Fruit fly (Drosophila melanogaster) whole organism, embryonic: ENCODE measurements around the gene CG15221.
A peak's percentile ranks its signal among the peaks of the same experiment; 100 is the strongest.

Source experiments
- ATbp ChIP-seq: fragments of 200-800 bp; sonication (Bioruptor generic); optimal IDR thresholded peaks from 2 replicates; lab custom pipeline; 2017; ENCODE audit warnings: missing biosample characterization, mild to moderate bottlenecking, missing genetic modification characterization, missing genetic modification reagents
- Bgb ChIP-seq: fragments of 200-800 bp; sonication (Bioruptor generic); IDR thresholded peaks from 2 replicates; pipeline ENCODE4 v1.3.6; 2022; ENCODE audit warnings: missing biosample characterization, missing genetic modification characterization; ENCODE audit not compliant: partially characterized antibody
- CG10274 ChIP-seq: fragments of 200-800 bp; sonication (Bioruptor generic); optimal IDR thresholded peaks from 3 replicates; lab custom pipeline; 2017; ENCODE audit warnings: missing biosample characterization, mild to moderate bottlenecking, missing genetic modification characterization
- CG10565 ChIP-seq: fragments of 200-800 bp; sonication (Bioruptor generic); optimal IDR thresholded peaks from 3 replicates; lab custom pipeline; 2016; ENCODE audit warnings: missing biosample characterization, mild to moderate bottlenecking, missing genetic modification characterization
- CG14014 ChIP-seq: fragments of 200-800 bp; sonication (Bioruptor generic); IDR thresholded peaks from 2 replicates; pipeline ENCODE4 v1.3.6; 2022; ENCODE audit warnings: missing biosample characterization, missing genetic modification characterization
- CG14965 ChIP-seq: fragments of 200-800 bp; sonication (Bioruptor generic); optimal IDR thresholded peaks from 2 replicates; lab custom pipeline; 2016; ENCODE audit warnings: missing biosample characterization, missing genetic modification characterization, borderline replicate concordance
- CG16813 ChIP-seq: fragments of 200-800 bp; sonication (Bioruptor generic); IDR thresholded peaks from 3 replicates; pipeline ENCODE4 v1.3.6; 2022; ENCODE audit warnings: missing biosample characterization, missing genetic modification characterization; ENCODE audit not compliant: partially characterized antibody
- CG2116 ChIP-seq: fragments of 200-800 bp; sonication (Bioruptor generic); optimal IDR thresholded peaks from 3 replicates; lab custom pipeline; 2018; ENCODE audit warnings: missing biosample characterization, mild to moderate bottlenecking, missing genetic modification characterization
- CG2875 ChIP-seq: fragments of 200-800 bp; sonication (Bioruptor generic); optimal IDR thresholded peaks from 2 replicates; lab custom pipeline; 2017; ENCODE audit warnings: missing biosample characterization, mild to moderate bottlenecking, missing genetic modification characterization, missing genetic modification reagents
- CG32767 ChIP-seq: fragments of 200-800 bp; sonication (Bioruptor generic); IDR thresholded peaks from 2 replicates; pipeline ENCODE4 v1.3.6; 2022; ENCODE audit warnings: missing biosample characterization, missing genetic modification characterization
- CG32772 ChIP-seq: fragments of 200-800 bp; sonication (Bioruptor generic); IDR thresholded peaks from 2 replicates; pipeline ENCODE4 v1.3.6; 2022; ENCODE audit warnings: missing biosample characterization, missing genetic modification characterization
- CG3838 ChIP-seq: fragments of 200-800 bp; sonication (Bioruptor generic); optimal IDR thresholded peaks from 3 replicates; lab custom pipeline; 2016; ENCODE audit warnings: missing biosample characterization, missing genetic modification characterization
- CG6272 ChIP-seq: fragments of 200-800 bp; sonication (Bioruptor generic); IDR thresholded peaks from 2 replicates; pipeline ENCODE4 v1.3.6; 2022; ENCODE audit warnings: missing biosample characterization, missing genetic modification characterization
- CG6683 ChIP-seq: fragments of 200-800 bp; sonication (Bioruptor generic); optimal IDR thresholded peaks from 2 replicates; lab custom pipeline; 2017; ENCODE audit warnings: missing biosample characterization, mild to moderate bottlenecking, missing genetic modification characterization, missing genetic modification reagents
- CG8478 ChIP-seq: fragments of >200 bp; optimal IDR thresholded peaks from 2 replicates; lab custom pipeline; 2018
- CG9437 ChIP-seq: fragments of 200-800 bp; sonication (Bioruptor generic); optimal IDR thresholded peaks from 2 replicates; lab custom pipeline; 2018; ENCODE audit warnings: missing biosample characterization, mild to moderate bottlenecking, missing genetic modification characterization
- CG9817 ChIP-seq: fragments of 200-800 bp; sonication (Bioruptor generic); optimal IDR thresholded peaks from 2 replicates; lab custom pipeline; 2018; ENCODE audit warnings: missing biosample characterization, mild to moderate bottlenecking, missing genetic modification characterization, moderate library complexity
- Dll ChIP-seq: fragments of 200-800 bp; sonication (Bioruptor generic); IDR thresholded peaks from 4 replicates; pipeline ENCODE4 v1.3.6; 2022; ENCODE audit warnings: missing biosample characterization, missing genetic modification characterization; ENCODE audit not compliant: partially characterized antibody
- Doc2 ChIP-seq: fragments of 200-800 bp; sonication (Bioruptor generic); IDR thresholded peaks from 2 replicates; pipeline ENCODE4 v1.3.6; 2022; ENCODE audit warnings: missing biosample characterization, missing genetic modification characterization
- Gsc ChIP-seq: fragments of 200-800 bp; sonication (Bioruptor generic); IDR thresholded peaks from 2 replicates; pipeline ENCODE4 v1.3.6; 2022; ENCODE audit warnings: missing biosample characterization, missing genetic modification characterization
- HLH4C ChIP-seq: fragments of 200-800 bp; sonication (Bioruptor generic); IDR thresholded peaks from 3 replicates; pipeline ENCODE4 v1.3.6; 2022; ENCODE audit warnings: missing biosample characterization, missing genetic modification characterization; ENCODE audit not compliant: partially characterized antibody
- HLH54F ChIP-seq: fragments of 200-800 bp; sonication (Bioruptor generic); optimal IDR thresholded peaks from 3 replicates; lab custom pipeline; 2016; ENCODE audit warnings: missing biosample characterization, missing genetic modification characterization
- Hey ChIP-seq: fragments of 200-800 bp; sonication (Bioruptor generic); optimal IDR thresholded peaks from 3 replicates; lab custom pipeline; 2018; ENCODE audit warnings: missing biosample characterization, mild to moderate bottlenecking, missing genetic modification characterization
- Hr3 ChIP-seq: fragments of 200-800 bp; sonication (Bioruptor generic); optimal IDR thresholded peaks from 3 replicates; lab custom pipeline; 2016; ENCODE audit warnings: missing biosample characterization, missing genetic modification characterization
- Hr51 ChIP-seq, 2 experiments: fragments of 200-800 bp; sonication (Bioruptor generic); optimal IDR thresholded peaks; 2 replicates in 1 of 2; 3 replicates in 1 of 2; lab custom pipeline; 2016 to 2018; ENCODE audit warnings: missing biosample characterization in 2 of 2, missing genetic modification characterization in 2 of 2, mild to moderate bottlenecking in 1 of 2, moderate library complexity in 1 of 2
- PHDP ChIP-seq: fragments of 200-800 bp; sonication (Bioruptor generic); optimal IDR thresholded peaks from 3 replicates; lab custom pipeline; 2018; ENCODE audit warnings: missing biosample characterization, mild to moderate bottlenecking, missing genetic modification characterization, moderate library complexity
- Scr ChIP-seq: fragments of 200-800 bp; sonication (Bioruptor generic); IDR thresholded peaks from 2 replicates; pipeline ENCODE4 v1.3.6; 2022; ENCODE audit warnings: missing biosample characterization, missing genetic modification characterization; ENCODE audit not compliant: partially characterized antibody
- Sin3A ChIP-seq: fragments of >200 bp; optimal IDR thresholded peaks from 2 replicates; lab custom pipeline; 2018
- Stat92E ChIP-seq, 3 experiments: fragments of >200 bp in 2 of 3; fragments of 200-800 bp in 1 of 3; sonication (Bioruptor generic) in 1 of 3; optimal IDR thresholded peaks; 2 replicates each; lab custom pipeline; 2017 to 2019; ENCODE audit warnings: missing biosample characterization in 3 of 3, missing genetic modification characterization in 3 of 3, mild to moderate bottlenecking in 1 of 3, moderate library complexity in 1 of 3
- Vsx1 ChIP-seq: fragments of 200-800 bp; sonication (Bioruptor generic); optimal IDR thresholded peaks from 2 replicates; lab custom pipeline; 2017; ENCODE audit warnings: missing biosample characterization, mild to moderate bottlenecking, missing genetic modification characterization, missing genetic modification reagents
- amos ChIP-seq: fragments of 200-800 bp; sonication (Bioruptor generic); IDR thresholded peaks from 2 replicates; pipeline ENCODE4 v1.3.6; 2022; ENCODE audit warnings: missing biosample characterization, missing genetic modification characterization; ENCODE audit not compliant: partially characterized antibody
- cato ChIP-seq: fragments of 200-800 bp; sonication (Bioruptor generic); optimal IDR thresholded peaks from 2 replicates; lab custom pipeline; 2016; ENCODE audit warnings: missing biosample characterization, missing genetic modification characterization, borderline replicate concordance
- croc ChIP-seq: fragments of 200-800 bp; sonication (Bioruptor generic); conservative IDR thresholded peaks from 3 replicates; pipeline ENCODE4 v1.3.6; 2022; ENCODE audit warnings: missing biosample characterization, missing genetic modification characterization
- danr ChIP-seq: fragments of 200-800 bp; sonication (Bioruptor generic); IDR thresholded peaks from 2 replicates; pipeline ENCODE4 v1.3.6; 2022; ENCODE audit warnings: missing biosample characterization, missing genetic modification characterization
- dimm ChIP-seq: fragments of 200-800 bp; sonication (Bioruptor generic); IDR thresholded peaks from 2 replicates; pipeline ENCODE4 v1.3.6; 2022; ENCODE audit warnings: missing biosample characterization, missing genetic modification characterization
- disco-r ChIP-seq: fragments of 200-800 bp; sonication (Bioruptor generic); optimal IDR thresholded peaks from 2 replicates; lab custom pipeline; 2016; ENCODE audit warnings: missing biosample characterization, missing genetic modification characterization
- fd102C ChIP-seq: fragments of 200-800 bp; sonication (Bioruptor generic); optimal IDR thresholded peaks from 2 replicates; lab custom pipeline; 2018; ENCODE audit warnings: missing biosample characterization, mild to moderate bottlenecking, missing genetic modification characterization, moderate library complexity
- fd96Cb ChIP-seq: fragments of 200-800 bp; sonication (Bioruptor generic); optimal IDR thresholded peaks from 2 replicates; lab custom pipeline; 2018; ENCODE audit warnings: missing biosample characterization, mild to moderate bottlenecking, missing genetic modification characterization, moderate library complexity
- grn ChIP-seq: fragments of 200-800 bp; sonication (Bioruptor generic); optimal IDR thresholded peaks from 3 replicates; lab custom pipeline; 2017; ENCODE audit warnings: missing biosample characterization, missing genetic modification characterization
- nerfin-2 ChIP-seq: fragments of 200-800 bp; sonication (Bioruptor generic); IDR thresholded peaks from 2 replicates; pipeline ENCODE4 v1.3.6; 2022; ENCODE audit warnings: missing biosample characterization, missing genetic modification characterization; ENCODE audit not compliant: partially characterized antibody
- p53 ChIP-seq: fragments of 200-800 bp; sonication (Bioruptor generic); optimal IDR thresholded peaks from 2 replicates; lab custom pipeline; 2016; ENCODE audit warnings: missing biosample characterization, missing genetic modification characterization
- pan ChIP-seq, 4 experiments: fragments of >200 bp in 3 of 4; fragments of 200-800 bp in 1 of 4; sonication (Bioruptor generic) in 1 of 4; optimal IDR thresholded peaks in 3 of 4; IDR thresholded peaks in 1 of 4; 2 replicates each; pipeline versions ENCODE4 v1.3.6 to Lab custom; 2017 to 2022; ENCODE audit warnings: missing biosample characterization in 2 of 4, missing genetic modification characterization in 2 of 4, mixed read lengths in 1 of 4
- pnt ChIP-seq: fragments of 200-800 bp; sonication (Bioruptor generic); optimal IDR thresholded peaks from 3 replicates; lab custom pipeline; 2016; ENCODE audit warnings: missing biosample characterization, missing genetic modification characterization
- ro ChIP-seq: fragments of 200-800 bp; sonication (Bioruptor generic); IDR thresholded peaks from 2 replicates; pipeline ENCODE4 v1.3.6; 2022; ENCODE audit warnings: missing biosample characterization, missing genetic modification characterization
- salm ChIP-seq: fragments of 200-800 bp; sonication (Bioruptor generic); optimal IDR thresholded peaks from 2 replicates; lab custom pipeline; 2018; ENCODE audit warnings: missing biosample characterization, mild to moderate bottlenecking, missing genetic modification characterization
- sens-2 ChIP-seq: fragments of 200-800 bp; sonication (Bioruptor generic); IDR thresholded peaks from 2 replicates; pipeline ENCODE4 v1.3.6; 2022; ENCODE audit warnings: missing biosample characterization, missing genetic modification characterization
- zfh2 ChIP-seq: fragments of 200-800 bp; sonication (Bioruptor generic); optimal IDR thresholded peaks from 2 replicates; lab custom pipeline; 2016; ENCODE audit warnings: missing biosample characterization, missing genetic modification characterization

CG15221 gene

dm6 chrX:11681558-11682551, 42.2 kb upstream of the CG15221 start (continued):
- TF ChIP-seq CG2875 (GFP tag; lab: Kevin White, UChicago) = no peak
- peak; percentile 79 for TF ChIP-seq zfh2
- TF ChIP-seq danr (GFP tag; lab: Robert Waterston, UW) = no peak
- TF ChIP-seq salm (tag; lab: Kevin White, UChicago) = no peak
- no peak for TF ChIP-seq p53 (GFP tag; lab: Kevin White, UChicago)
- TF ChIP-seq HLH54F (GFP tag; lab: Kevin White, UChicago) = peak; percentile 70
- peak; percentile 78 for TF ChIP-seq CG9817 (tag; lab: Kevin White, UChicago)
- TF ChIP-seq Hr3 (GFP tag; lab: Kevin White, UChicago) = peak; percentile 41
- no peak for TF ChIP-seq CG10565 (GFP tag; lab: Kevin White, UChicago)
- TF ChIP-seq Dll (GFP tag; lab: Robert Waterston, UW) = peak; percentile 73
- TF ChIP-seq sens-2 (GFP tag; lab: Robert Waterston, UW) = no peak
- peak; percentile 29 for TF ChIP-seq CG14014 (GFP tag; lab: Robert Waterston, UW)
- peak; percentile 63 for TF ChIP-seq PHDP (tag; lab: Kevin White, UChicago)
- peak; percentile 65 for TF ChIP-seq CG32772 (GFP tag; lab: Robert Waterston, UW)
- TF ChIP-seq disco-r = no peak
- no peak for TF ChIP-seq CG3838 (GFP tag; lab: Kevin White, UChicago)
- peak; percentile 69 for TF ChIP-seq Scr (GFP tag; lab: Robert Waterston, UW)
- no peak for TF ChIP-seq Hey (tag; lab: Kevin White, UChicago)
- TF ChIP-seq fd96Cb = peak; percentile 25
- TF ChIP-seq CG9437 (GFP tag; lab: Kevin White, UChicago) = no peak
- no peak for TF ChIP-seq fd102C
- TF ChIP-seq CG16813 (GFP tag; lab: Robert Waterston, UW) = peak; percentile 54
- peak; percentile 36 for TF ChIP-seq CG6683 (GFP tag; lab: Kevin White, UChicago)
- no peak for TF ChIP-seq cato
- no peak for TF ChIP-seq CG14965 (GFP tag; lab: Kevin White, UChicago)
- TF ChIP-seq ro (GFP tag; lab: Robert Waterston, UW) = no peak
- peak; percentile 59 for TF ChIP-seq pnt (GFP tag; lab: Kevin White, UChicago)
- peak in 1 of 3 experiments; percentile 35 for TF ChIP-seq Stat92E (GFP tag; optimal IDR thresholded peaks at IDR 0.05; lab: Kevin White, UChicago)
- no peak for TF ChIP-seq ATbp (GFP tag; lab: Kevin White, UChicago)
- TF ChIP-seq CG8478 (lab: Kevin White, UChicago) = peak; percentile 75
- TF ChIP-seq CG6272 (GFP tag; lab: Robert Waterston, UW) = no peak
- peak; percentile 65 for TF ChIP-seq grn (GFP tag; lab: Kevin White, UChicago)
- no peak for TF ChIP-seq nerfin-2 (GFP tag; lab: Robert Waterston, UW)
- no peak for TF ChIP-seq CG32767 (GFP tag; lab: Robert Waterston, UW)
- peak; percentile 40; the same call in 2 of the 3 replicates for TF ChIP-seq HLH4C (GFP tag; lab: Robert Waterston, UW)
- TF ChIP-seq croc (GFP tag; lab: Robert Waterston, UW) = no peak
- TF ChIP-seq pan (optimal IDR thresholded peaks at IDR 0.05; lab: Kevin White, UChicago) = no peak
- no peak for TF ChIP-seq pan (GFP tag; optimal IDR thresholded peaks at IDR 0.05 in 1 of 2, IDR thresholded peaks at IDR 0.05 in 1 of 2)
- TF ChIP-seq amos (GFP tag; lab: Robert Waterston, UW) = peak; percentile 58; the same call in 1 of the 2 replicates
- no peak for TF ChIP-seq Sin3A (lab: Kevin White, UChicago)
- no peak for TF ChIP-seq Gsc
- TF ChIP-seq Hr51 (GFP tag; optimal IDR thresholded peaks at IDR 0.05; lab: Kevin White, UChicago) = peak; percentile 24 to 59
- peak; percentile 20; the same call in 1 of the 2 replicates for TF ChIP-seq Bgb (GFP tag; lab: Robert Waterston, UW)
- TF ChIP-seq dimm (GFP tag; lab: Robert Waterston, UW) = no peak
- peak; percentile 40 for TF ChIP-seq Vsx1 (GFP tag; lab: Kevin White, UChicago)
- TF ChIP-seq CG2116 (GFP tag; lab: Kevin White, UChicago) = peak; percentile 79
- TF ChIP-seq Doc2 (GFP tag; lab: Robert Waterston, UW) = no peak
- peak; percentile 41 for TF ChIP-seq CG10274
